Worm (Caenorhabditis elegans) whole organism, young adult: Measurements from ENCODE around the gene F46C3.6.

Experiments
- cebp-1 ChIP-seq, 2 experiments: fragments of 200-800 bp in 1 of 2; sonication (Bioruptor generic) in 1 of 2; sonication (generic microtip) in 1 of 2; IDR thresholded peaks in 1 of 2; optimal IDR thresholded peaks in 1 of 2; 2 replicates each; pipeline versions ENCODE4 v1.3.6 to Lab custom; 2017 to 2022; ENCODE audit warnings: missing compliant biosample characterization in 2 of 2, missing genetic modification characterization in 2 of 2, mild to moderate bottlenecking in 1 of 2, missing genetic modification reagents in 1 of 2, moderate library complexity in 1 of 2
- lin-26 ChIP-seq: fragments of 200-800 bp; sonication (Bioruptor generic); IDR thresholded peaks from 2 replicates; pipeline ENCODE4 v1.3.6; 2022; ENCODE audit warnings: missing genetic modification reagents, missing genetic modification characterization, missing compliant biosample characterization
- nfya-1 ChIP-seq: sonication (generic microtip); optimal IDR thresholded peaks from 2 replicates; lab custom pipeline; 2017; ENCODE audit warnings: antibody characterized with exemption, missing compliant biosample characterization, missing genetic modification characterization, borderline replicate concordance; ENCODE audit not compliant: insufficient read depth
- nfyb-1 ChIP-seq: fragments of 200-800 bp; sonication (Bioruptor generic); IDR thresholded peaks from 2 replicates; pipeline ENCODE4 v1.3.6; 2022; ENCODE audit warnings: missing genetic modification reagents, missing genetic modification characterization, missing compliant biosample characterization
- pbrm-1 ChIP-seq: fragments of 200-800 bp; sonication (Bioruptor generic); IDR thresholded peaks from 2 replicates; pipeline ENCODE4 v1.3.6; 2022; ENCODE audit warnings: missing genetic modification reagents, missing genetic modification characterization, missing compliant biosample characterization

- TF ChIP-seq cebp-1 (GFP tag; IDR thresholded peaks at IDR 0.05; lab: Robert Waterston, UW) (no peak), cebp-1 (tag; optimal IDR thresholded peaks at IDR 0.05; lab: Kevin White, UChicago) (no peak), nfyb-1 (GFP tag; lab: Robert Waterston, UW) (no peak), pbrm-1 (no peak), lin-26 (GFP tag; lab: Robert Waterston, UW) (no peak), nfya-1 (tag; lab: Kevin White, UChicago) (no peak)
Observed at ce11 chrX:11468814-11469213, 48.9 kb upstream of the F46C3.6 start.
